Fruit fly (Drosophila melanogaster): ENCODE measurements around the gene Mdh2.

DNA sequence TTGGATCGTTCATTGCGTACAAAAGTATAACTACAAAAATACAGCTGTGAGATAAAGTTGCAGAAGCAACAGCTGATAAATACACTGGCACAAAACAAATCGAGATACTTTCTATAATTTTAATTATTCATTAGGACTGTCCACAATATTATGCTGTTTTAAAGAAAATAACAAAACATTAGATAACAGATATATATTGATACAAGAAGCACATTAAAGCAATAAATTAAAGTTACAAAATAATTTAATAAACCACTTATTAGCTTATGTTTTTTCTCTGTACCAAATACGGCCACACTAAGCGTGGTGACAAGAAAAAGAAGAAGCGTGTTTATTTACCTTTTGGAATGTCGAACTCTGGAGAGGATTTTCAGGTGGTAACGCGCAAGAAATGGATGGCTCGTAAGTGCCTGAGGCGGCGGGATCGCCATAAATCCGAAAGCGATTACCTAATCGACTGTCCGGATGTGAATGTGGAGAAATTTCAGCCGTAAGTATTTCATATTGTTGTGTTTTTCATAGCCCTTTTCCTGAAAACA, 5.9 kb upstream of the Mdh2 start, which contains the start of the genes CG7988 and CG7183:
- no peak for TF ChIP-seq psq (optimal IDR thresholded peaks at IDR 0.05)
- no peak for TF ChIP-seq insv (optimal IDR thresholded peaks at IDR 0.05)
- no peak for TF ChIP-seq ttk (optimal IDR thresholded peaks at IDR 0.05)
- no peak for TF ChIP-seq Sin3A (optimal IDR thresholded peaks at IDR 0.05)

All from Kc167 (cell line).